Worm (Caenorhabditis elegans) whole organism, young adult: ENCODE results near the gene gcy-34.
A peak's percentile ranks its signal among the peaks of the same experiment; 100 is the strongest.

Source experiments
- B0261.1 ChIP-seq: sonication (generic microtip); optimal IDR thresholded peaks from 2 replicates; lab custom pipeline; 2016; ENCODE audit warnings: mild to moderate bottlenecking, missing genetic modification characterization, moderate library complexity, missing compliant biosample characterization
- B0336.3 ChIP-seq: fragments of 200-800 bp; sonication (Bioruptor generic); IDR thresholded peaks from 2 replicates; pipeline ENCODE4 v1.3.6; 2022; ENCODE audit warnings: missing genetic modification characterization, missing compliant biosample characterization
- F10E7.11 ChIP-seq: sonication (generic microtip); optimal IDR thresholded peaks from 2 replicates; lab custom pipeline; 2017; ENCODE audit warnings: mild to moderate bottlenecking, missing genetic modification characterization, moderate library complexity, missing compliant biosample characterization
- F22D6.2 ChIP-seq: sonication (generic microtip); optimal IDR thresholded peaks from 2 replicates; lab custom pipeline; 2016; ENCODE audit warnings: mild to moderate bottlenecking, missing genetic modification characterization, missing compliant biosample characterization
- F52B5.7 ChIP-seq: sonication (generic microtip); optimal IDR thresholded peaks from 2 replicates; lab custom pipeline; 2016; ENCODE audit warnings: mild to moderate bottlenecking, missing genetic modification characterization, missing compliant biosample characterization
- T07F8.4 ChIP-seq: sonication (generic microtip); optimal IDR thresholded peaks from 2 replicates; lab custom pipeline; 2016; ENCODE audit warnings: mild to moderate bottlenecking, missing genetic modification characterization, moderate library complexity, missing compliant biosample characterization
- Y53G8AR.9 ChIP-seq: fragments of 200-800 bp; sonication (Bioruptor generic); conservative IDR thresholded peaks from 2 replicates; pipeline ENCODE4 v1.3.6; 2022; ENCODE audit warnings: missing genetic modification reagents, missing genetic modification characterization, missing compliant biosample characterization
- Y56A3A.18 ChIP-seq: fragments of 200-800 bp; sonication (Bioruptor generic); IDR thresholded peaks from 2 replicates; pipeline ENCODE4 v1.3.6; 2022; ENCODE audit warnings: missing genetic modification reagents, missing genetic modification characterization, missing compliant biosample characterization
- Y95B8A.8 ChIP-seq: fragments of 200-800 bp; sonication (Bioruptor generic); IDR thresholded peaks from 2 replicates; pipeline ENCODE4 v1.3.6; 2022; ENCODE audit warnings: missing genetic modification reagents, missing genetic modification characterization, missing compliant biosample characterization
- aptf-2 ChIP-seq: fragments of 200-800 bp; sonication (Bioruptor generic); conservative IDR thresholded peaks from 2 replicates; pipeline ENCODE4 v1.3.6; 2022; ENCODE audit warnings: missing genetic modification reagents, missing genetic modification characterization, missing compliant biosample characterization
- atf-7 ChIP-seq: sonication (generic microtip); optimal IDR thresholded peaks from 2 replicates; lab custom pipeline; 2017; ENCODE audit warnings: mild to moderate bottlenecking, missing genetic modification characterization, missing compliant biosample characterization
- attf-3 ChIP-seq: fragments of 200-800 bp; sonication (Bioruptor generic); conservative IDR thresholded peaks from 2 replicates; pipeline ENCODE4 v1.3.6; 2022; ENCODE audit warnings: missing genetic modification reagents, missing genetic modification characterization, missing compliant biosample characterization
- attf-6 ChIP-seq: fragments of 200-800 bp; sonication (Bioruptor generic); IDR thresholded peaks from 2 replicates; pipeline ENCODE4 v1.3.6; 2022; ENCODE audit warnings: missing genetic modification reagents, missing genetic modification characterization, missing compliant biosample characterization
- ccch-3 ChIP-seq: fragments of 200-800 bp; sonication (Bioruptor generic); optimal IDR thresholded peaks from 2 replicates; lab custom pipeline; 2018; ENCODE audit warnings: mild to moderate bottlenecking, missing genetic modification characterization, missing compliant biosample characterization
- cebp-1 ChIP-seq, 2 experiments: fragments of 200-800 bp in 1 of 2; sonication (Bioruptor generic) in 1 of 2; sonication (generic microtip) in 1 of 2; IDR thresholded peaks in 1 of 2; optimal IDR thresholded peaks in 1 of 2; 2 replicates each; pipeline versions ENCODE4 v1.3.6 to Lab custom; 2017 to 2022; ENCODE audit warnings: missing compliant biosample characterization in 2 of 2, missing genetic modification characterization in 2 of 2, mild to moderate bottlenecking in 1 of 2, missing genetic modification reagents in 1 of 2, moderate library complexity in 1 of 2
- cebp-2 ChIP-seq: fragments of 200-800 bp; sonication (Bioruptor generic); IDR thresholded peaks from 2 replicates; pipeline ENCODE4 v1.3.6; 2022; ENCODE audit warnings: missing genetic modification characterization, missing compliant biosample characterization
- ceh-100 ChIP-seq: fragments of 200-800 bp; sonication (Bioruptor generic); IDR thresholded peaks from 2 replicates; pipeline ENCODE4 v1.3.6; 2022; ENCODE audit warnings: missing genetic modification reagents, missing genetic modification characterization, missing compliant biosample characterization
- dox-1 ChIP-seq: fragments of 200-800 bp; sonication (Bioruptor generic); IDR thresholded peaks from 2 replicates; pipeline ENCODE4 v1.3.6; 2022; ENCODE audit warnings: missing genetic modification reagents, missing genetic modification characterization, missing compliant biosample characterization
- efl-1 ChIP-seq: fragments of 150-350 bp; optimal IDR thresholded peaks from 2 replicates; lab custom pipeline; 2014; ENCODE audit warnings: missing biosample characterization, missing genetic modification reagents, missing genetic modification characterization
- egl-44 ChIP-seq: fragments of 200-800 bp; sonication (Bioruptor generic); IDR thresholded peaks from 2 replicates; pipeline ENCODE4 v1.3.6; 2022; ENCODE audit warnings: missing genetic modification reagents, missing genetic modification characterization, missing compliant biosample characterization
- him-1 ChIP-seq: sonication (generic microtip); optimal IDR thresholded peaks from 2 replicates; lab custom pipeline; 2016; ENCODE audit warnings: missing genotype, missing genetic modification reagents, missing genetic modification characterization, missing compliant biosample characterization
- hlh-26 ChIP-seq: fragments of 200-800 bp; sonication (Bioruptor generic); conservative IDR thresholded peaks from 2 replicates; pipeline ENCODE4 v1.3.6; 2022; ENCODE audit warnings: missing genetic modification reagents, missing genetic modification characterization, missing compliant biosample characterization
- hsf-1 ChIP-seq: fragments of 200-800 bp; sonication (Bioruptor generic); IDR thresholded peaks from 2 replicates; pipeline ENCODE4 v1.3.6; 2022; ENCODE audit warnings: missing genetic modification reagents, missing genetic modification characterization, missing compliant biosample characterization
- lin-54 ChIP-seq: fragments of 200-800 bp; sonication (Bioruptor generic); optimal IDR thresholded peaks from 2 replicates; lab custom pipeline; 2018; ENCODE audit warnings: mild to moderate bottlenecking, missing genetic modification characterization, missing compliant biosample characterization
- lsy-27 ChIP-seq: sonication (generic microtip); optimal IDR thresholded peaks from 2 replicates; lab custom pipeline; 2017; ENCODE audit warnings: missing genetic modification characterization, mild to moderate bottlenecking, missing compliant biosample characterization, antibody characterized with exemption, missing genotype, borderline replicate concordance; ENCODE audit not compliant: insufficient read depth
- madf-10 ChIP-seq: sonication (generic microtip); optimal IDR thresholded peaks from 2 replicates; lab custom pipeline; 2016; ENCODE audit warnings: mild to moderate bottlenecking, missing genetic modification characterization, missing compliant biosample characterization
- madf-3 ChIP-seq: fragments of 200-800 bp; sonication (Bioruptor generic); IDR thresholded peaks from 2 replicates; pipeline ENCODE4 v1.3.6; 2022; ENCODE audit warnings: missing genetic modification reagents, missing genetic modification characterization, missing compliant biosample characterization
- madf-6 ChIP-seq: fragments of 200-800 bp; sonication (Bioruptor generic); IDR thresholded peaks from 2 replicates; pipeline ENCODE4 v1.3.6; 2022; ENCODE audit warnings: missing genetic modification reagents, missing genetic modification characterization, missing compliant biosample characterization
- madf-8 ChIP-seq: fragments of 200-800 bp; sonication (Bioruptor generic); conservative IDR thresholded peaks from 2 replicates; pipeline ENCODE4 v1.3.6; 2022; ENCODE audit warnings: missing genetic modification reagents, missing genetic modification characterization, missing compliant biosample characterization
- mcd-1 ChIP-seq: fragments of 200-800 bp; sonication (Bioruptor generic); IDR thresholded peaks from 2 replicates; pipeline ENCODE4 v1.3.6; 2022; ENCODE audit warnings: missing genetic modification reagents, missing genetic modification characterization, missing compliant biosample characterization
- mel-28 ChIP-seq: sonication (generic microtip); optimal IDR thresholded peaks from 2 replicates; lab custom pipeline; 2016; ENCODE audit warnings: borderline replicate concordance, mild to moderate bottlenecking, missing genetic modification characterization, missing compliant biosample characterization
- mxl-1 ChIP-seq: sonication (generic microtip); optimal IDR thresholded peaks from 2 replicates; lab custom pipeline; 2016; ENCODE audit warnings: missing genetic modification characterization, missing compliant biosample characterization
- nfyb-1 ChIP-seq: fragments of 200-800 bp; sonication (Bioruptor generic); IDR thresholded peaks from 2 replicates; pipeline ENCODE4 v1.3.6; 2022; ENCODE audit warnings: missing genetic modification reagents, missing genetic modification characterization, missing compliant biosample characterization
- nhr-179 ChIP-seq: sonication (generic microtip); optimal IDR thresholded peaks from 2 replicates; lab custom pipeline; 2016; ENCODE audit warnings: mild to moderate bottlenecking, missing genetic modification characterization, missing compliant biosample characterization
- nhr-80 ChIP-seq: sonication (generic microtip); optimal IDR thresholded peaks from 2 replicates; lab custom pipeline; 2016; ENCODE audit warnings: missing genetic modification characterization, missing compliant biosample characterization
- snpc-1.3 ChIP-seq: sonication (generic microtip); optimal IDR thresholded peaks from 2 replicates; lab custom pipeline; 2017; ENCODE audit warnings: missing genetic modification characterization, mild to moderate bottlenecking, missing compliant biosample characterization, antibody characterized with exemption, moderate library complexity, missing genotype, missing genetic modification reagents; ENCODE audit not compliant: insufficient read depth
- snpc-3.4 ChIP-seq: sonication (generic microtip); optimal IDR thresholded peaks from 2 replicates; lab custom pipeline; 2017; ENCODE audit warnings: missing genetic modification characterization, mild to moderate bottlenecking, missing compliant biosample characterization, antibody characterized with exemption, moderate library complexity, missing genotype, missing genetic modification reagents
- snpc-4 ChIP-seq, 5 experiments: fragments of 150-350 bp in 1 of 5; sonication (generic microtip) in 4 of 5; optimal IDR thresholded peaks; 2 replicates each; lab custom pipeline; 2014 to 2018; ENCODE audit warnings: missing genetic modification characterization in 5 of 5, missing biosample characterization in 3 of 5, antibody characterized with exemption in 2 of 5, mild to moderate bottlenecking in 2 of 5, missing compliant biosample characterization in 2 of 5, missing genotype in 2 of 5, moderate library complexity in 2 of 5, missing genetic modification reagents in 1 of 5
- xnd-1 ChIP-seq: sonication (generic microtip); optimal IDR thresholded peaks from 2 replicates; lab custom pipeline; 2016; ENCODE audit warnings: missing genotype, missing genetic modification reagents, missing genetic modification characterization, missing compliant biosample characterization
- ztf-22 ChIP-seq: fragments of 200-800 bp; sonication (Bioruptor generic); optimal IDR thresholded peaks from 2 replicates; lab custom pipeline; 2018; ENCODE audit warnings: mild to moderate bottlenecking, missing genetic modification characterization, moderate library complexity, missing compliant biosample characterization
- ztf-28 ChIP-seq: fragments of 200-800 bp; sonication (Bioruptor generic); IDR thresholded peaks from 2 replicates; pipeline ENCODE4 v1.3.6; 2022; ENCODE audit warnings: missing genetic modification reagents, missing genetic modification characterization, missing compliant biosample characterization
- ztf-3 ChIP-seq: fragments of 200-800 bp; sonication (Bioruptor generic); optimal IDR thresholded peaks from 2 replicates; lab custom pipeline; 2018; ENCODE audit warnings: mild to moderate bottlenecking, missing genetic modification characterization, missing compliant biosample characterization

Gene gcy-34

ce11 chrV:13409089-13409488 is 23.4 kb upstream of the gcy-34 start (continued):
- no peak for TF ChIP-seq mxl-1 (tag; lab: Kevin White, UChicago)
- no peak for TF ChIP-seq snpc-3.4 (tag; lab: Kevin White, UChicago)
- TF ChIP-seq B0336.3 (GFP tag; lab: Robert Waterston, UW) = no peak
- no peak for TF ChIP-seq nfyb-1 (GFP tag; lab: Robert Waterston, UW)
- no peak for TF ChIP-seq ztf-22
- no peak for TF ChIP-seq lsy-27 (tag; lab: Kevin White, UChicago)
- no peak for TF ChIP-seq Y56A3A.18 (GFP tag; lab: Robert Waterston, UW)
- no peak for TF ChIP-seq him-1 (tag; lab: Kevin White, UChicago)
- 0 out of 2 replicates have a peak, but pooled peaks have one; percentile 13 for TF ChIP-seq attf-3
- no peak for TF ChIP-seq F10E7.11 (tag; lab: Kevin White, UChicago)
- TF ChIP-seq snpc-4 (GFP tag; optimal IDR thresholded peaks at IDR 0.05; lab: Kevin White, UChicago) = no peak
- TF ChIP-seq snpc-4 (tag; optimal IDR thresholded peaks at IDR 0.05; lab: Kevin White, UChicago) = no peak
- TF ChIP-seq ceh-100 = no peak; the same call in 1 of the 2 replicates
- TF ChIP-seq nhr-179 (tag; lab: Kevin White, UChicago) = no peak
- TF ChIP-seq F22D6.2 = no peak
- no peak for TF ChIP-seq B0261.1 (tag; lab: Kevin White, UChicago)
- TF ChIP-seq egl-44 = no peak
- no peak for TF ChIP-seq madf-6 (GFP tag; lab: Robert Waterston, UW)
- TF ChIP-seq hsf-1 (GFP tag; lab: Robert Waterston, UW) = no peak
- peak; percentile 48 for TF ChIP-seq efl-1 (GFP tag; lab: Kevin White, UChicago)
- no peak for TF ChIP-seq ztf-3 (GFP tag; lab: Kevin White, UChicago)
- TF ChIP-seq F52B5.7 (tag; lab: Kevin White, UChicago) = no peak
- no peak; the same call in 1 of the 2 replicates for TF ChIP-seq mcd-1
- TF ChIP-seq ztf-28 (GFP tag; lab: Robert Waterston, UW) = 0 out of 2 replicates have a peak, but pooled peaks have one; percentile 11
- TF ChIP-seq madf-3 (GFP tag; lab: Robert Waterston, UW) = no peak
- no peak for TF ChIP-seq Y95B8A.8
- no peak for TF ChIP-seq madf-10
- TF ChIP-seq hlh-26 = no peak
- TF ChIP-seq cebp-2 = no peak
- peak; percentile 35 for TF ChIP-seq xnd-1 (tag; lab: Kevin White, UChicago)
- no peak for TF ChIP-seq ccch-3 (GFP tag; lab: Kevin White, UChicago)
- TF ChIP-seq lin-54 (GFP tag; lab: Kevin White, UChicago) = peak; percentile 83
- no peak for TF ChIP-seq mel-28 (tag; lab: Kevin White, UChicago)

- TF ChIP-seq attf-3 = 0 out of 2 replicates have a peak, but pooled peaks have one; percentile 6
- 0 out of 2 replicates have a peak, but pooled peaks have one; percentile 46 for TF ChIP-seq Y53G8AR.9 (GFP tag; lab: Robert Waterston, UW)
- TF ChIP-seq aptf-2 (GFP tag; lab: Robert Waterston, UW) = no peak
Measured at ce11 chrV:13408440-13408839, 22.7 kb upstream of the gcy-34 start.

- TF ChIP-seq nhr-80 (tag; lab: Kevin White, UChicago) (peak; percentile 55), snpc-1.3 (tag; lab: Kevin White, UChicago) (no peak), madf-8 (no peak), cebp-1 (GFP tag; IDR thresholded peaks at IDR 0.05; lab: Robert Waterston, UW) (peak; percentile 57; the same call in 1 of the 2 replicates), cebp-1 (tag; optimal IDR thresholded peaks at IDR 0.05; lab: Kevin White, UChicago) (peak; percentile 67), T07F8.4 (no peak), madf-3 (GFP tag; lab: Robert Waterston, UW) (0 out of 2 replicates have a peak, but pooled peaks have one; percentile 20), dox-1 (GFP tag; lab: Robert Waterston, UW) (0 out of 2 replicates have a peak, but pooled peaks have one; percentile 27), F22D6.2 (no peak), atf-7 (tag; lab: Kevin White, UChicago) (peak; percentile 21), attf-6 (GFP tag; lab: Robert Waterston, UW) (no peak), attf-3 (0 out of 2 replicates have a peak, but pooled peaks have one; percentile 18)
Measured at ce11 chrV:13407913-13408312, 22.2 kb upstream of the gcy-34 start, which contains the start of gene F53F1.3. TSS of gene F53F1.3 (plus strand) at chrV:13408242.
